Fruit fly (Drosophila melanogaster) whole organism, embryonic: Measurements from ENCODE around the gene CG9776.

Experiments
- BEAF-32 ChIP-seq: fragments of 200-800 bp; sonication (Bioruptor generic); optimal IDR thresholded peaks from 3 replicates; lab custom pipeline; 2017; ENCODE audit warnings: missing biosample characterization, missing genetic modification characterization, mild to moderate bottlenecking, moderate library complexity, missing genetic modification reagents
- CG10147 ChIP-seq: fragments of 200-800 bp; sonication (Bioruptor generic); optimal IDR thresholded peaks from 2 replicates; lab custom pipeline; 2019; ENCODE audit warnings: missing biosample characterization, mild to moderate bottlenecking, missing genetic modification characterization, moderate library complexity
- CG10462 ChIP-seq: fragments of 200-800 bp; sonication (Bioruptor generic); optimal IDR thresholded peaks from 2 replicates; lab custom pipeline; 2016; ENCODE audit warnings: missing biosample characterization, missing genetic modification characterization
- CG15696 ChIP-seq: fragments of 200-800 bp; sonication (Bioruptor generic); optimal IDR thresholded peaks from 2 replicates; lab custom pipeline; 2019; ENCODE audit warnings: missing biosample characterization, mild to moderate bottlenecking, missing genetic modification characterization, moderate library complexity
- CG17328 ChIP-seq: fragments of 200-800 bp; sonication (Bioruptor generic); IDR thresholded peaks from 2 replicates; pipeline ENCODE4 v1.3.6; 2022; ENCODE audit warnings: missing biosample characterization, missing genetic modification characterization
- CG18476 ChIP-seq: fragments of 200-800 bp; sonication (Bioruptor generic); optimal IDR thresholded peaks from 2 replicates; lab custom pipeline; 2016; ENCODE audit warnings: missing biosample characterization, mild to moderate bottlenecking, missing genetic modification characterization
- CG2116 ChIP-seq: fragments of 200-800 bp; sonication (Bioruptor generic); optimal IDR thresholded peaks from 3 replicates; lab custom pipeline; 2018; ENCODE audit warnings: missing biosample characterization, mild to moderate bottlenecking, missing genetic modification characterization
- CG33213 ChIP-seq: fragments of 200-800 bp; sonication (Bioruptor generic); optimal IDR thresholded peaks from 3 replicates; lab custom pipeline; 2016; ENCODE audit warnings: missing biosample characterization, missing genetic modification characterization
- CG4282 ChIP-seq: fragments of 200-800 bp; sonication (Bioruptor generic); optimal IDR thresholded peaks from 2 replicates; lab custom pipeline; 2016; ENCODE audit warnings: missing biosample characterization, missing genetic modification characterization
- CG5953 ChIP-seq: fragments of 200-800 bp; sonication (Bioruptor generic); IDR thresholded peaks from 2 replicates; pipeline ENCODE4 v1.3.6; 2022; ENCODE audit warnings: missing biosample characterization, missing genetic modification characterization
- CG6254 ChIP-seq: fragments of 200-800 bp; sonication (Bioruptor generic); optimal IDR thresholded peaks from 3 replicates; lab custom pipeline; 2017; ENCODE audit warnings: mild to moderate bottlenecking, missing biosample characterization, missing genetic modification reagents, missing genetic modification characterization
- CG6272 ChIP-seq: fragments of 200-800 bp; sonication (Bioruptor generic); IDR thresholded peaks from 2 replicates; pipeline ENCODE4 v1.3.6; 2022; ENCODE audit warnings: missing biosample characterization, missing genetic modification characterization
- CG6813 ChIP-seq: fragments of 200-800 bp; sonication (Bioruptor generic); optimal IDR thresholded peaks from 2 replicates; lab custom pipeline; 2017; ENCODE audit warnings: missing biosample characterization, missing genetic modification characterization, mild to moderate bottlenecking, moderate library complexity, missing genetic modification reagents
- CG7745 ChIP-seq: fragments of 200-800 bp; sonication (Bioruptor generic); optimal IDR thresholded peaks from 2 replicates; lab custom pipeline; 2018; ENCODE audit warnings: missing biosample characterization, mild to moderate bottlenecking, missing genetic modification characterization, moderate library complexity
- CG7987 ChIP-seq: fragments of 200-800 bp; sonication (Bioruptor generic); optimal IDR thresholded peaks from 2 replicates; lab custom pipeline; 2018; ENCODE audit warnings: missing biosample characterization, mild to moderate bottlenecking, missing genetic modification characterization, moderate library complexity
- CG9215 ChIP-seq: fragments of 200-800 bp; sonication (Bioruptor generic); IDR thresholded peaks from 2 replicates; pipeline ENCODE4 v1.3.6; 2022; ENCODE audit warnings: missing biosample characterization, missing genetic modification characterization
- CG9817 ChIP-seq: fragments of 200-800 bp; sonication (Bioruptor generic); optimal IDR thresholded peaks from 2 replicates; lab custom pipeline; 2018; ENCODE audit warnings: missing biosample characterization, mild to moderate bottlenecking, missing genetic modification characterization, moderate library complexity
- CG9876 ChIP-seq: fragments of 200-800 bp; sonication (Bioruptor generic); optimal IDR thresholded peaks from 2 replicates; lab custom pipeline; 2016; ENCODE audit warnings: missing biosample characterization, missing genetic modification characterization
- CkIIα-i1 ChIP-seq: fragments of 200-800 bp; sonication (Bioruptor generic); IDR thresholded peaks from 2 replicates; pipeline ENCODE4 v1.3.6; 2022; ENCODE audit warnings: missing biosample characterization, missing genetic modification characterization
- Doc3 ChIP-seq: fragments of 200-800 bp; sonication (Bioruptor generic); IDR thresholded peaks from 3 replicates; pipeline ENCODE4 v1.3.6; 2022; ENCODE audit warnings: missing biosample characterization, missing genetic modification characterization; ENCODE audit not compliant: partially characterized antibody
- Fer1 ChIP-seq: fragments of 200-800 bp; sonication (Bioruptor generic); optimal IDR thresholded peaks from 2 replicates; lab custom pipeline; 2017; ENCODE audit warnings: missing biosample characterization, mild to moderate bottlenecking, missing genetic modification characterization
- HmgD ChIP-seq: fragments of 200-800 bp; sonication (Bioruptor generic); optimal IDR thresholded peaks from 3 replicates; lab custom pipeline; 2016; ENCODE audit warnings: missing biosample characterization, missing genetic modification characterization
- Hr3 ChIP-seq: fragments of 200-800 bp; sonication (Bioruptor generic); optimal IDR thresholded peaks from 3 replicates; lab custom pipeline; 2016; ENCODE audit warnings: missing biosample characterization, missing genetic modification characterization
- Kr ChIP-seq: fragments of 200-800 bp; sonication (Bioruptor generic); optimal IDR thresholded peaks from 2 replicates; lab custom pipeline; 2017; ENCODE audit warnings: missing biosample characterization, mild to moderate bottlenecking, missing genetic modification characterization
- Six4 ChIP-seq: fragments of 200-800 bp; sonication (Bioruptor generic); optimal IDR thresholded peaks from 2 replicates; lab custom pipeline; 2016; ENCODE audit warnings: missing biosample characterization, missing genetic modification characterization
- Stat92E ChIP-seq, 3 experiments: fragments of >200 bp in 2 of 3; fragments of 200-800 bp in 1 of 3; sonication (Bioruptor generic) in 1 of 3; optimal IDR thresholded peaks; 2 replicates each; lab custom pipeline; 2017 to 2019; ENCODE audit warnings: missing biosample characterization in 3 of 3, missing genetic modification characterization in 3 of 3, mild to moderate bottlenecking in 1 of 3, moderate library complexity in 1 of 3
- TFAM ChIP-seq: fragments of 200-800 bp; sonication (Bioruptor generic); optimal IDR thresholded peaks from 2 replicates; lab custom pipeline; 2017; ENCODE audit warnings: missing biosample characterization, missing genetic modification characterization, inconsistent platforms
- ap ChIP-seq: fragments of 200-800 bp; sonication (Bioruptor generic); IDR thresholded peaks from 2 replicates; pipeline ENCODE4 v1.3.6; 2022; ENCODE audit warnings: missing biosample characterization, missing genetic modification characterization
- bigmax ChIP-seq: fragments of 200-800 bp; sonication (Bioruptor generic); optimal IDR thresholded peaks from 2 replicates; lab custom pipeline; 2018; ENCODE audit warnings: missing biosample characterization, mild to moderate bottlenecking, missing genetic modification characterization
- br ChIP-seq: fragments of >200 bp; optimal IDR thresholded peaks from 2 replicates; lab custom pipeline; 2017
- cg ChIP-seq: fragments of 200-800 bp; sonication (Bioruptor generic); optimal IDR thresholded peaks from 3 replicates; lab custom pipeline; 2019; ENCODE audit warnings: missing biosample characterization, mild to moderate bottlenecking, missing genetic modification characterization, moderate library complexity
- crp ChIP-seq, 2 experiments: fragments of 200-800 bp; sonication (Bioruptor generic); optimal IDR thresholded peaks; 2 replicates in 1 of 2; 3 replicates in 1 of 2; lab custom pipeline; 2017; ENCODE audit warnings: missing biosample characterization in 2 of 2, missing genetic modification characterization in 2 of 2, mild to moderate bottlenecking in 1 of 2, moderate library complexity in 1 of 2
- cwo ChIP-seq: fragments of 200-800 bp; sonication (Bioruptor generic); optimal IDR thresholded peaks from 3 replicates; lab custom pipeline; 2017; ENCODE audit warnings: missing biosample characterization, missing genetic modification characterization, mild to moderate bottlenecking, moderate library complexity, missing genetic modification reagents
- danr ChIP-seq: fragments of 200-800 bp; sonication (Bioruptor generic); IDR thresholded peaks from 2 replicates; pipeline ENCODE4 v1.3.6; 2022; ENCODE audit warnings: missing biosample characterization, missing genetic modification characterization
- dimm ChIP-seq: fragments of 200-800 bp; sonication (Bioruptor generic); IDR thresholded peaks from 2 replicates; pipeline ENCODE4 v1.3.6; 2022; ENCODE audit warnings: missing biosample characterization, missing genetic modification characterization
- dpn ChIP-seq, 2 experiments: fragments of 200-800 bp; sonication (Bioruptor generic); optimal IDR thresholded peaks; 3 replicates each; lab custom pipeline; 2016; ENCODE audit warnings: missing biosample characterization in 2 of 2, missing genetic modification characterization in 2 of 2
- fd96Cb ChIP-seq: fragments of 200-800 bp; sonication (Bioruptor generic); optimal IDR thresholded peaks from 2 replicates; lab custom pipeline; 2018; ENCODE audit warnings: missing biosample characterization, mild to moderate bottlenecking, missing genetic modification characterization, moderate library complexity
- jigr1 ChIP-seq: fragments of 200-800 bp; sonication (Bioruptor generic); IDR thresholded peaks from 3 replicates; pipeline ENCODE4 v1.3.6; 2022; ENCODE audit warnings: missing biosample characterization, missing genetic modification characterization
- jumu ChIP-seq: fragments of 200-800 bp; sonication (Bioruptor generic); optimal IDR thresholded peaks from 3 replicates; lab custom pipeline; 2016; ENCODE audit warnings: missing biosample characterization, missing genetic modification characterization
- lab ChIP-seq: fragments of 200-800 bp; sonication (Bioruptor generic); optimal IDR thresholded peaks from 3 replicates; lab custom pipeline; 2017; ENCODE audit warnings: missing biosample characterization, missing genetic modification characterization, mild to moderate bottlenecking, moderate library complexity, missing genetic modification reagents
- lbe ChIP-seq: fragments of 200-800 bp; sonication (Bioruptor generic); optimal IDR thresholded peaks from 2 replicates; lab custom pipeline; 2016; ENCODE audit warnings: missing biosample characterization, mild to moderate bottlenecking, missing genetic modification characterization
- lmd ChIP-seq: fragments of 200-800 bp; sonication (Bioruptor generic); IDR thresholded peaks from 2 replicates; pipeline ENCODE4 v1.3.6; 2022; ENCODE audit warnings: missing biosample characterization, missing genetic modification characterization
- nerfin-1 ChIP-seq: fragments of 200-800 bp; sonication (Bioruptor generic); optimal IDR thresholded peaks from 3 replicates; lab custom pipeline; 2019; ENCODE audit warnings: missing biosample characterization, mild to moderate bottlenecking, missing genetic modification characterization, moderate library complexity
- phol ChIP-seq: fragments of 200-800 bp; sonication (Bioruptor generic); optimal IDR thresholded peaks from 3 replicates; lab custom pipeline; 2018; ENCODE audit warnings: missing biosample characterization, mild to moderate bottlenecking, missing genetic modification characterization, moderate library complexity
- pum ChIP-seq: fragments of 200-800 bp; sonication (Bioruptor generic); optimal IDR thresholded peaks from 2 replicates; lab custom pipeline; 2016; ENCODE audit warnings: missing biosample characterization, missing genetic modification characterization
- sim ChIP-seq: fragments of 200-800 bp; sonication (Bioruptor generic); IDR thresholded peaks from 2 replicates; pipeline ENCODE4 v1.3.6; 2022; ENCODE audit warnings: missing biosample characterization, missing genetic modification characterization
- slbo ChIP-seq: fragments of 200-800 bp; sonication (Bioruptor generic); IDR thresholded peaks from 2 replicates; pipeline ENCODE4 v1.3.6; 2022; ENCODE audit warnings: missing biosample characterization, missing genetic modification characterization
- sna ChIP-seq: fragments of 200-800 bp; sonication (Bioruptor generic); IDR thresholded peaks from 2 replicates; pipeline ENCODE4 v1.3.6; 2022; ENCODE audit warnings: missing biosample characterization, missing genetic modification characterization; ENCODE audit not compliant: partially characterized antibody
- sr ChIP-seq: fragments of 200-800 bp; sonication (Bioruptor generic); IDR thresholded peaks from 3 replicates; pipeline ENCODE4 v1.3.6; 2022; ENCODE audit warnings: missing biosample characterization, missing genetic modification characterization
- yki ChIP-seq: fragments of >200 bp; optimal IDR thresholded peaks from 3 replicates; lab custom pipeline; 2018
- zen ChIP-seq: fragments of 200-800 bp; sonication (Bioruptor generic); optimal IDR thresholded peaks from 3 replicates; lab custom pipeline; 2018; ENCODE audit warnings: missing biosample characterization, mild to moderate bottlenecking, missing genetic modification characterization, moderate library complexity

CG9776 gene

dm6 chr3R:4337580-4337979 is 3.7 kb upstream of the CG9776 start, which contains the start of the genes Skp2 and CG1103 (continued):
- TF ChIP-seq phol, result peak; percentile 37
- TF ChIP-seq CG17328 (GFP tag; lab: Robert Waterston, UW), result no peak
- peak; percentile 60 for TF ChIP-seq CG2116 (GFP tag; lab: Kevin White, UChicago)
- no peak for TF ChIP-seq CkIIα-i1 (GFP tag; lab: Robert Waterston, UW)
- no peak for TF ChIP-seq CG9817 (tag; lab: Kevin White, UChicago)
- TF ChIP-seq CG7745 (tag; lab: Kevin White, UChicago), result no peak
- no peak for TF ChIP-seq cg (GFP tag; lab: Kevin White, UChicago)
- TF ChIP-seq Six4 (GFP tag; lab: Kevin White, UChicago), result no peak
- no peak for TF ChIP-seq cwo (GFP tag; lab: Kevin White, UChicago)
- 0 out of 3 replicates have a peak, but pooled peaks have one; percentile 38 for TF ChIP-seq Doc3
- TF ChIP-seq Stat92E (GFP tag; optimal IDR thresholded peaks at IDR 0.05; lab: Kevin White, UChicago), result peak in 1 of 3 experiments; percentile 76
- TF ChIP-seq CG6254 (GFP tag; lab: Kevin White, UChicago), result no peak
- no peak for TF ChIP-seq jumu (GFP tag; lab: Kevin White, UChicago)
- no peak for TF ChIP-seq CG5953
- no peak for TF ChIP-seq lmd (GFP tag; lab: Robert Waterston, UW)
- TF ChIP-seq sr (GFP tag; lab: Robert Waterston, UW), result no peak
- peak; percentile 21; the same call in 1 of the 2 replicates for TF ChIP-seq sna (GFP tag; lab: Robert Waterston, UW)
- no peak for TF ChIP-seq CG10147 (GFP tag; lab: Kevin White, UChicago)
- TF ChIP-seq Kr (GFP tag; lab: Kevin White, UChicago), result no peak
- TF ChIP-seq BEAF-32 (GFP tag; lab: Kevin White, UChicago), result peak; percentile 51
- no peak for TF ChIP-seq fd96Cb (tag; lab: Kevin White, UChicago)
- TF ChIP-seq zen, result peak; percentile 26
- no peak for TF ChIP-seq slbo (GFP tag; lab: Robert Waterston, UW)
- peak; percentile 13 to 16 for TF ChIP-seq dpn (GFP tag; optimal IDR thresholded peaks at IDR 0.05; lab: Kevin White, UChicago)
- TF ChIP-seq pum (GFP tag; lab: Kevin White, UChicago), result no peak
- TF ChIP-seq nerfin-1 (tag; lab: Kevin White, UChicago), result peak; percentile 33
- no peak for TF ChIP-seq yki (lab: Kevin White, UChicago)
- no peak for TF ChIP-seq br (lab: Kevin White, UChicago)
- no peak for TF ChIP-seq CG6272 (GFP tag; lab: Robert Waterston, UW)
- TF ChIP-seq Hr3, result peak; percentile 29
- TF ChIP-seq lbe, result no peak
- no peak for TF ChIP-seq sim (GFP tag; lab: Robert Waterston, UW)
- no peak for TF ChIP-seq CG10462 (GFP tag; lab: Kevin White, UChicago)
- TF ChIP-seq, all 482 proteins: peak for 86

- no peak for TF ChIP-seq TFAM (GFP tag; lab: Kevin White, UChicago)
- TF ChIP-seq CG33213 (GFP tag; lab: Kevin White, UChicago), result no peak
- TF ChIP-seq ap (GFP tag; lab: Robert Waterston, UW), result no peak
- no peak for TF ChIP-seq Stat92E (GFP tag; optimal IDR thresholded peaks at IDR 0.05; lab: Kevin White, UChicago)
- TF ChIP-seq jigr1 (GFP tag; lab: Robert Waterston, UW), result no peak
- no peak for TF ChIP-seq CG9876 (GFP tag; lab: Kevin White, UChicago)
- TF ChIP-seq HmgD (GFP tag; lab: Kevin White, UChicago), result no peak
- no peak for TF ChIP-seq CG7987 (GFP tag; lab: Kevin White, UChicago)
- no peak for TF ChIP-seq crp (GFP tag; optimal IDR thresholded peaks at IDR 0.05; lab: Kevin White, UChicago)
- no peak for TF ChIP-seq CG6813 (GFP tag; lab: Kevin White, UChicago)
- TF ChIP-seq dimm, result no peak
- no peak for TF ChIP-seq CG9215 (GFP tag; lab: Robert Waterston, UW)
- no peak for TF ChIP-seq CG9817 (tag; lab: Kevin White, UChicago)
- TF ChIP-seq Fer1 (GFP tag; lab: Kevin White, UChicago), result no peak
- no peak for TF ChIP-seq CG4282
- no peak for TF ChIP-seq lab (GFP tag; lab: Kevin White, UChicago)
- TF ChIP-seq danr, result no peak
- no peak for TF ChIP-seq CG18476 (GFP tag; lab: Kevin White, UChicago)
- TF ChIP-seq CG15696 (tag; lab: Kevin White, UChicago), result no peak
- TF ChIP-seq bigmax (GFP tag; lab: Kevin White, UChicago), result no peak
- TF ChIP-seq, all 482 proteins: peak for 0
These were observed 927 bp upstream of the CG9776 start, which contains the start of gene CG14645 for dm6 chr3R:4334798-4335197. Gene CG14645 (plus strand): TSS chr3R:4335098.
